Fruit fly (Drosophila melanogaster) Kc167 (cell line): ENCODE results near the gene CG34300.

Experiments
- insv ChIP-seq: fragments of >200 bp; optimal IDR thresholded peaks from 3 replicates; lab custom pipeline; 2018; ENCODE audit warnings: missing external identifiers
- psq ChIP-seq: fragments of >200 bp; optimal IDR thresholded peaks from 2 replicates; lab custom pipeline; 2017; ENCODE audit warnings: missing external identifiers
- ttk ChIP-seq: sonication (Bioruptor generic); optimal IDR thresholded peaks from 2 replicates; lab custom pipeline; 2017; ENCODE audit warnings: missing external identifiers

DNA sequence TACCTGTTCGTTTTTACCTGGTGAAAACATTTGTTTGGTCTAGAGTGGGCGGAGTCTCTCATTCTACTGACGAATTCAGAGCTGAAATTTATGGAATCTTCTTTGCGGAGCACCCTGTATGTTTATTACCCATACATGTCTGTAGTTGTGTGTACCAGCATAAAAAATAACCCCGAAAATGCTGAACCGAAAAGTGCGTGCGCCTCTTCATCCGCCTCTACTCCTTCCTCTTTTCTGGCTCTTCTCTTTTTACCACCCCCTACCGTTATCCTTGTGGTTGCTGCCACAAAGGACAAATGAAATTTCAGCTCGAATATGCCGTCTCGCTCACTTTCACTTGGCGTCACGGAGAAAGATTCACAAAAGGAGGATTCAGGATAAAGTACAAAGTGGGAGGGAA lies 32.5 kb downstream of the CG34300 start:
- no peak for TF ChIP-seq insv (lab: Kevin White, UChicago)
- no peak for TF ChIP-seq psq (lab: Kevin White, UChicago)
- no peak for TF ChIP-seq ttk
